Worm (Caenorhabditis elegans) whole organism, L4/young adult: ENCODE measurements around the gene T25E12.16.

Source experiments
- W03F9.2 ChIP-seq: fragments of 150-350 bp; optimal IDR thresholded peaks from 2 replicates; lab custom pipeline; 2014; ENCODE audit warnings: missing biosample characterization, missing genetic modification characterization
- him-1 ChIP-seq: sonication (generic microtip); optimal IDR thresholded peaks from 2 replicates; lab custom pipeline; 2016; ENCODE audit warnings: missing genotype, missing genetic modification reagents, missing genetic modification characterization, missing compliant biosample characterization

DNA sequence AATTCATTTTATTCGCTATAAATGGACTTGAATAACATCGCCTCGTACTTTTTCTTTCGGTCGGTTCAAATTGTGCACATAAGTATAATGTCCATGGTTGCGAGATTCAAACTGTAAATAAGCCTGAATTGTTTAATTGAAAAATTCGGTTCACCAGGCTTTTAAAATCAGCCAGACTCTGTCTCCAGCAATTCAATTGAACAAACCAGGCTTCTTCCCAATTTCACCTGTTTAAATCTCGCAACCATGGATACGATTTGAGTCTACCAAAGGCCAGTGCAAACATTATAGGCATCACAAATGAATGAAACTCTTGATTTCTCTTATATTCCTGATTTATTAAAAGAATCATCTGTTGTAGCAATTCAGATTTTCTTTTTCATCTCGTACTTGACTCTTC, 2.0 kb downstream of the T25E12.16 start, which contains the start of gene srz-100:
- TF ChIP-seq W03F9.2 (tag; lab: Kevin White, UChicago) (no peak), him-1 (no peak)
